Fruit fly (Drosophila melanogaster) whole organism, embryonic: Measurements from ENCODE around the gene CG44006.

Source experiments
- Adf1 ChIP-seq: fragments of 200-800 bp; sonication (Bioruptor generic); IDR thresholded peaks from 2 replicates; pipeline ENCODE4 v1.3.6; 2022; ENCODE audit warnings: missing biosample characterization, missing genetic modification characterization
- Aef1 ChIP-seq: fragments of 200-800 bp; sonication (Bioruptor generic); IDR thresholded peaks from 3 replicates; pipeline ENCODE4 v1.3.6; 2022; ENCODE audit warnings: missing biosample characterization, missing genetic modification characterization
- Blimp-1 ChIP-seq: fragments of 200-800 bp; sonication (Bioruptor generic); optimal IDR thresholded peaks from 3 replicates; lab custom pipeline; 2018; ENCODE audit warnings: missing biosample characterization, missing genetic modification characterization, mild to moderate bottlenecking, moderate library complexity, missing genetic modification reagents
- CG11560 ChIP-seq: fragments of 200-800 bp; sonication (Bioruptor generic); IDR thresholded peaks from 3 replicates; pipeline ENCODE4 v1.3.6; 2022; ENCODE audit warnings: missing biosample characterization, missing genetic modification characterization
- CG14441 ChIP-seq: fragments of 200-800 bp; sonication (Bioruptor generic); IDR thresholded peaks from 2 replicates; pipeline ENCODE4 v1.3.6; 2022; ENCODE audit warnings: missing biosample characterization, missing genetic modification characterization
- CG16779 ChIP-seq: fragments of 200-800 bp; sonication (Bioruptor generic); IDR thresholded peaks from 2 replicates; pipeline ENCODE4 v1.3.6; 2022; ENCODE audit warnings: missing biosample characterization, missing genetic modification characterization
- CG16813 ChIP-seq: fragments of 200-800 bp; sonication (Bioruptor generic); IDR thresholded peaks from 3 replicates; pipeline ENCODE4 v1.3.6; 2022; ENCODE audit warnings: missing biosample characterization, missing genetic modification characterization; ENCODE audit not compliant: partially characterized antibody
- CG17612 ChIP-seq: fragments of 200-800 bp; sonication (Bioruptor generic); IDR thresholded peaks from 2 replicates; pipeline ENCODE4 v1.3.6; 2022; ENCODE audit warnings: missing biosample characterization, missing genetic modification characterization
- CG31224 ChIP-seq: fragments of 200-800 bp; sonication (Bioruptor generic); IDR thresholded peaks from 2 replicates; pipeline ENCODE4 v1.3.6; 2022; ENCODE audit warnings: missing biosample characterization, missing genetic modification characterization
- CG32772 ChIP-seq: fragments of 200-800 bp; sonication (Bioruptor generic); IDR thresholded peaks from 2 replicates; pipeline ENCODE4 v1.3.6; 2022; ENCODE audit warnings: missing biosample characterization, missing genetic modification characterization
- CG33557 ChIP-seq: fragments of 200-800 bp; sonication (Bioruptor generic); optimal IDR thresholded peaks from 2 replicates; lab custom pipeline; 2019; ENCODE audit warnings: missing biosample characterization, mild to moderate bottlenecking, missing genetic modification characterization, moderate library complexity
- CG3726 ChIP-seq: fragments of 200-800 bp; sonication (Bioruptor generic); IDR thresholded peaks from 3 replicates; pipeline ENCODE4, ENCODE4 v1.3.6; 2022; ENCODE audit warnings: missing biosample characterization, missing genetic modification characterization
- CG3838 ChIP-seq: fragments of 200-800 bp; sonication (Bioruptor generic); optimal IDR thresholded peaks from 3 replicates; lab custom pipeline; 2016; ENCODE audit warnings: missing biosample characterization, missing genetic modification characterization
- CG4424 ChIP-seq: fragments of 200-800 bp; sonication (Bioruptor generic); optimal IDR thresholded peaks from 3 replicates; lab custom pipeline; 2016; ENCODE audit warnings: missing biosample characterization, missing genetic modification characterization
- CG6175 ChIP-seq: fragments of 200-800 bp; sonication (Bioruptor generic); IDR thresholded peaks from 3 replicates; pipeline ENCODE4 v1.3.6; 2022; ENCODE audit warnings: missing biosample characterization, missing genetic modification characterization
- CG6765 ChIP-seq: fragments of 200-800 bp; sonication (Bioruptor generic); optimal IDR thresholded peaks from 3 replicates; lab custom pipeline; 2017; ENCODE audit warnings: missing biosample characterization, mild to moderate bottlenecking, missing genetic modification characterization
- CG7357 ChIP-seq: fragments of 200-800 bp; sonication (Bioruptor generic); IDR thresholded peaks from 3 replicates; pipeline ENCODE4 v1.3.6; 2022; ENCODE audit warnings: missing biosample characterization, missing genetic modification characterization
- CG8290 ChIP-seq, 3 experiments: fragments of 200-800 bp; sonication (Bioruptor generic); optimal IDR thresholded peaks; 2 replicates each; lab custom pipeline; 2016 to 2019; ENCODE audit warnings: missing biosample characterization in 3 of 3, missing genetic modification characterization in 3 of 3, mild to moderate bottlenecking in 2 of 3, moderate library complexity in 1 of 3
- CG8944 ChIP-seq: fragments of 200-800 bp; sonication (Bioruptor generic); optimal IDR thresholded peaks from 3 replicates; lab custom pipeline; 2016; ENCODE audit warnings: missing biosample characterization, missing genetic modification characterization
- CG9727 ChIP-seq: fragments of 200-800 bp; sonication (Bioruptor generic); optimal IDR thresholded peaks from 3 replicates; lab custom pipeline; 2017; ENCODE audit warnings: missing biosample characterization, mild to moderate bottlenecking, missing genetic modification characterization
- CG9876 ChIP-seq: fragments of 200-800 bp; sonication (Bioruptor generic); optimal IDR thresholded peaks from 2 replicates; lab custom pipeline; 2016; ENCODE audit warnings: missing biosample characterization, missing genetic modification characterization
- CkIIα-i1 ChIP-seq: fragments of 200-800 bp; sonication (Bioruptor generic); IDR thresholded peaks from 2 replicates; pipeline ENCODE4 v1.3.6; 2022; ENCODE audit warnings: missing biosample characterization, missing genetic modification characterization
- D19B ChIP-seq: fragments of 200-800 bp; sonication (Bioruptor generic); optimal IDR thresholded peaks from 2 replicates; lab custom pipeline; 2017; ENCODE audit warnings: missing biosample characterization, mild to moderate bottlenecking, missing genetic modification characterization
- Deaf1 ChIP-seq: fragments of 200-800 bp; optimal IDR thresholded peaks from 3 replicates; lab custom pipeline; 2019; ENCODE audit warnings: missing biosample characterization, mild to moderate bottlenecking, missing genetic modification characterization, moderate library complexity
- ERR ChIP-seq: fragments of 200-800 bp; sonication (Bioruptor generic); optimal IDR thresholded peaks from 2 replicates; lab custom pipeline; 2016; ENCODE audit warnings: missing biosample characterization, missing genetic modification characterization
- Fer3 ChIP-seq: fragments of 200-800 bp; sonication (Bioruptor generic); optimal IDR thresholded peaks from 2 replicates; lab custom pipeline; 2018; ENCODE audit warnings: missing biosample characterization, mild to moderate bottlenecking, missing genetic modification characterization, moderate library complexity
- H15 ChIP-seq: fragments of 200-800 bp; sonication (Bioruptor generic); IDR thresholded peaks from 3 replicates; pipeline ENCODE4 v1.3.6; 2022; ENCODE audit warnings: missing biosample characterization, missing genetic modification characterization
- HLH4C ChIP-seq: fragments of 200-800 bp; sonication (Bioruptor generic); IDR thresholded peaks from 3 replicates; pipeline ENCODE4 v1.3.6; 2022; ENCODE audit warnings: missing biosample characterization, missing genetic modification characterization; ENCODE audit not compliant: partially characterized antibody
- Lhr ChIP-seq: fragments of 200-800 bp; sonication (Bioruptor generic); optimal IDR thresholded peaks from 3 replicates; lab custom pipeline; 2017; ENCODE audit warnings: mild to moderate bottlenecking, missing biosample characterization, missing genetic modification reagents, missing genetic modification characterization
- Lim3 ChIP-seq: fragments of 200-800 bp; sonication (Bioruptor generic); IDR thresholded peaks from 2 replicates; pipeline ENCODE4 v1.3.6; 2022; ENCODE audit warnings: missing biosample characterization, missing genetic modification characterization
- Mad ChIP-seq: fragments of 200-800 bp; sonication (Bioruptor generic); optimal IDR thresholded peaks from 2 replicates; lab custom pipeline; 2016; ENCODE audit warnings: missing biosample characterization, missing genetic modification characterization
- Mes4 ChIP-seq: fragments of 200-800 bp; sonication (Bioruptor generic); optimal IDR thresholded peaks from 2 replicates; lab custom pipeline; 2016; ENCODE audit warnings: missing biosample characterization, missing genetic modification characterization
- Myb ChIP-seq: fragments of 200-800 bp; sonication (Bioruptor generic); optimal IDR thresholded peaks from 2 replicates; lab custom pipeline; 2016; ENCODE audit warnings: missing biosample characterization, missing genetic modification characterization
- NC2β ChIP-seq: fragments of 200-800 bp; sonication (Bioruptor generic); optimal IDR thresholded peaks from 2 replicates; lab custom pipeline; 2016; ENCODE audit warnings: missing biosample characterization, missing genetic modification characterization
- Side ChIP-seq: fragments of 200-800 bp; sonication (Bioruptor generic); optimal IDR thresholded peaks from 2 replicates; lab custom pipeline; 2016; ENCODE audit warnings: missing biosample characterization, missing genetic modification characterization
- Xbp1 ChIP-seq: fragments of 200-800 bp; sonication (Bioruptor generic); optimal IDR thresholded peaks from 3 replicates; lab custom pipeline; 2016; ENCODE audit warnings: missing biosample characterization, mild to moderate bottlenecking, missing genetic modification characterization
- cato ChIP-seq: fragments of 200-800 bp; sonication (Bioruptor generic); optimal IDR thresholded peaks from 2 replicates; lab custom pipeline; 2016; ENCODE audit warnings: missing biosample characterization, missing genetic modification characterization, borderline replicate concordance
- dati ChIP-seq: fragments of 200-800 bp; sonication (Bioruptor generic); IDR thresholded peaks from 2 replicates; pipeline ENCODE4 v1.3.6; 2022; ENCODE audit warnings: missing biosample characterization, missing genetic modification characterization
- ham ChIP-seq: fragments of 200-800 bp; sonication (Bioruptor generic); IDR thresholded peaks from 2 replicates; pipeline ENCODE4 v1.3.6; 2022; ENCODE audit warnings: missing biosample characterization, missing genetic modification characterization
- ind ChIP-seq: fragments of 200-800 bp; sonication (Bioruptor generic); optimal IDR thresholded peaks from 3 replicates; lab custom pipeline; 2016; ENCODE audit warnings: missing biosample characterization, missing genetic modification characterization
- ken ChIP-seq: fragments of 200-800 bp; sonication (Bioruptor generic); IDR thresholded peaks from 3 replicates; pipeline ENCODE4 v1.3.6; 2022; ENCODE audit warnings: missing biosample characterization, missing genetic modification characterization
- kni ChIP-seq: fragments of 200-800 bp; sonication (Bioruptor generic); optimal IDR thresholded peaks from 3 replicates; lab custom pipeline; 2017; ENCODE audit warnings: mild to moderate bottlenecking, missing biosample characterization, missing genetic modification reagents, missing genetic modification characterization
- knrl ChIP-seq: fragments of 200-800 bp; sonication (Bioruptor generic); IDR thresholded peaks from 3 replicates; pipeline ENCODE4 v1.3.6; 2022; ENCODE audit warnings: missing biosample characterization, missing genetic modification characterization; ENCODE audit not compliant: partially characterized antibody
- sc ChIP-seq, 3 experiments: fragments of >200 bp in 2 of 3; fragments of 200-800 bp in 1 of 3; sonication (Bioruptor generic) in 1 of 3; optimal IDR thresholded peaks; 2 replicates in 2 of 3; 3 replicates in 1 of 3; lab custom pipeline; 2017; ENCODE audit warnings: mild to moderate bottlenecking in 1 of 3, missing biosample characterization in 1 of 3, missing genetic modification characterization in 1 of 3, missing genetic modification reagents in 1 of 3
- tap ChIP-seq: fragments of 200-800 bp; optimal IDR thresholded peaks from 3 replicates; lab custom pipeline; 2019; ENCODE audit warnings: missing biosample characterization, mild to moderate bottlenecking, missing genetic modification characterization, moderate library complexity
- tin ChIP-seq: fragments of 200-800 bp; sonication (Bioruptor generic); optimal IDR thresholded peaks from 3 replicates; lab custom pipeline; 2016; ENCODE audit warnings: missing biosample characterization, missing genetic modification characterization
- trem ChIP-seq: fragments of 200-800 bp; optimal IDR thresholded peaks from 3 replicates; lab custom pipeline; 2019; ENCODE audit warnings: missing biosample characterization, mild to moderate bottlenecking, missing genetic modification characterization, moderate library complexity
- wek ChIP-seq: fragments of 200-800 bp; sonication (Bioruptor generic); optimal IDR thresholded peaks from 3 replicates; lab custom pipeline; 2018; ENCODE audit warnings: missing biosample characterization, mild to moderate bottlenecking, missing genetic modification characterization, moderate library complexity

Gene CG44006

DNA sequence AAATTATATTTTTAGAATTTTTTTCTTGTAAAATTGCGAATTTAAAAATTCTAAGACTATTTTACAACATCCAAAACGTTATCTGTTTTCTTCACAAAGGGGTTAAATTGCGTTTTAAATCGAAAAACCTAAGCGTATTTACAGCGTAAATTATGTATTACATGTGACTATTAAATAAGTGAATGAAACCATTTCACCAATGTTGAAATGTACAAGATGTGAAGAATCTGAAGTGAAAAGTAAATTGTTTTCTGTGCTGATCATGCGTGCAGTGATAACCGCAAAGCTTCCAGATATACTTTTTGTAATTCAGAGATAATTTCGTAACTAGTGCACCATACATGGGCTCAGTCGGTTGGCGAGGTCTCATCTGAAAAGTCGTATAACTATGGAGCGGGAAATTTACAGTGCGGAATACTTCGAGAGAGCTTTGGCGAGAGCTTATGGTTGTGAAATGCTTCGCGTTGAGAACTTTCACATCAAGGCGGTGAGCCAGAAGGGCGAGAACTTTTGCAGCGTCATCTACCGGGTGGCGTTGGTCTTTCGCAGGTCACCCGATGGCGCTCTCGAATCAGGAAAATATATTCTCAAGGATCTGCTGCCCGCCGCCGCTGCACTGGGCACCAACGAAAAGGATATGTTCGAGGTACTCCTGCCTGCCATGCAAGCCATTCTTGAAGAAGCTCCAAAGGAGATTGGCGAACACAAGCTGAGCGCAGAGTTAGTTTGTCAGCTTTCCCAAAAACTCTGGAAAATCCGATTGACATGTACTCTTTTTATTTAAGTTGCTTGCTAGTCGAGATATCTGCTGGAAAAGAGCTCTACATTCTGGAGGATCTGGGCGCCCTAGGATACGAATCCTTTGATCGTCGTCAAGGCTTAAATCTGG lies 44.3 kb upstream of the CG44006 start (continued):
- TF ChIP-seq CG33557 (GFP tag; lab: Kevin White, UChicago) (no peak), Lim3 (GFP tag; lab: Robert Waterston, UW) (no peak), tin (GFP tag; lab: Kevin White, UChicago) (peak; percentile 24), sc (optimal IDR thresholded peaks at IDR 0.05; lab: Kevin White, UChicago) (no peak), sc (GFP tag; optimal IDR thresholded peaks at IDR 0.05; lab: Kevin White, UChicago) (no peak), Mes4 (GFP tag; lab: Kevin White, UChicago) (peak; percentile 44), ham (GFP tag; lab: Robert Waterston, UW) (no peak), CG9727 (GFP tag; lab: Kevin White, UChicago) (no peak), Adf1 (GFP tag; lab: Robert Waterston, UW) (peak; percentile 24; the same call in 1 of the 2 replicates), Lhr (GFP tag; lab: Kevin White, UChicago) (peak; percentile 8), H15 (GFP tag; lab: Robert Waterston, UW) (peak; percentile 70), CG31224 (GFP tag; lab: Robert Waterston, UW) (0 out of 2 replicates have a peak, but pooled peaks have one; percentile 15), ERR (GFP tag; lab: Kevin White, UChicago) (no peak), Xbp1 (GFP tag; lab: Kevin White, UChicago) (no peak), CG3726 (GFP tag; lab: Robert Waterston, UW) (no peak), ind (GFP tag; lab: Kevin White, UChicago) (no peak), CG16813 (GFP tag; lab: Robert Waterston, UW) (no peak), knrl (GFP tag; lab: Robert Waterston, UW) (no peak), CG8290 (GFP tag; optimal IDR thresholded peaks at IDR 0.05; lab: Kevin White, UChicago) (peak; percentile 10), CG8290 (tag; optimal IDR thresholded peaks at IDR 0.05; lab: Kevin White, UChicago) (peak in 1 of 2 experiments; percentile 80), dati (GFP tag; lab: Robert Waterston, UW) (no peak), CkIIα-i1 (GFP tag; lab: Robert Waterston, UW) (no peak), CG3838 (GFP tag; lab: Kevin White, UChicago) (no peak), Deaf1 (tag; lab: Kevin White, UChicago) (no peak), CG14441 (GFP tag; lab: Robert Waterston, UW) (no peak), CG4424 (GFP tag; lab: Kevin White, UChicago) (no peak), NC2β (GFP tag; lab: Kevin White, UChicago) (no peak), HLH4C (GFP tag; lab: Robert Waterston, UW) (peak; percentile 15; the same call in 1 of the 3 replicates), Myb (GFP tag; lab: Kevin White, UChicago) (peak; percentile 9), Aef1 (GFP tag; lab: Robert Waterston, UW) (no peak), wek (GFP tag; lab: Kevin White, UChicago) (peak; percentile 41), Blimp-1 (GFP tag; lab: Kevin White, UChicago) (peak; percentile 27), cato (GFP tag; lab: Kevin White, UChicago) (no peak), CG8944 (GFP tag; lab: Kevin White, UChicago) (peak; percentile 6), CG16779 (GFP tag; lab: Robert Waterston, UW) (peak; percentile 70), CG6765 (GFP tag; lab: Kevin White, UChicago) (peak; percentile 61), trem (tag; lab: Kevin White, UChicago) (peak; percentile 18), CG6175 (GFP tag; lab: Robert Waterston, UW) (no peak), Side (peak; percentile 50), CG9876 (GFP tag; lab: Kevin White, UChicago) (no peak), Fer3 (tag; lab: Kevin White, UChicago) (peak; percentile 30), tap (tag; lab: Kevin White, UChicago) (peak; percentile 61), D19B (GFP tag; lab: Kevin White, UChicago) (no peak), CG11560 (tag; lab: Robert Waterston, UW) (no peak), CG32772 (GFP tag; lab: Robert Waterston, UW) (no peak), CG17612 (GFP tag; lab: Robert Waterston, UW) (no peak), kni (GFP tag; lab: Kevin White, UChicago) (peak; percentile 26), ken (0 out of 3 replicates have a peak, but pooled peaks have one; percentile 15), Mad (no peak), CG7357 (no peak)
